Worm (Caenorhabditis elegans) whole organism, L4 larva: ENCODE measurements around the gene ZK686.5.

Source experiments
- F10B5.3 ChIP-seq: sonication (generic microtip); optimal IDR thresholded peaks from 2 replicates; lab custom pipeline; 2016; ENCODE audit warnings: mild to moderate bottlenecking, missing genetic modification characterization, missing compliant biosample characterization
- F49E8.2 ChIP-seq: sonication (generic microtip); optimal IDR thresholded peaks from 2 replicates; lab custom pipeline; 2016; ENCODE audit warnings: missing compliant biosample characterization, mild to moderate bottlenecking, missing genetic modification characterization, borderline replicate concordance
- Y105C5A.15 ChIP-seq: fragments of 200-800 bp; sonication (Bioruptor generic); IDR thresholded peaks from 2 replicates; pipeline ENCODE4 v1.3.6; 2022; ENCODE audit warnings: missing genetic modification characterization, missing compliant biosample characterization
- Y5F2A.4 ChIP-seq: fragments of 200-800 bp; sonication (Bioruptor generic); optimal IDR thresholded peaks from 2 replicates; lab custom pipeline; 2018; ENCODE audit warnings: mild to moderate bottlenecking, missing genetic modification characterization, missing compliant biosample characterization
- Y75B8A.6 ChIP-seq: fragments of 200-800 bp; sonication (Bioruptor generic); IDR thresholded peaks from 2 replicates; pipeline ENCODE4 v1.3.6; 2022; ENCODE audit warnings: missing genetic modification reagents, missing genetic modification characterization, missing compliant biosample characterization
- aha-1 ChIP-seq: fragments of 150-350 bp; peaks from one replicate; lab custom pipeline; 2014; ENCODE audit warnings: missing biosample characterization, missing genetic modification characterization
- aly-2 ChIP-seq: sonication (generic microtip); optimal IDR thresholded peaks from 2 replicates; lab custom pipeline; 2018; ENCODE audit warnings: missing biosample characterization, missing genetic modification characterization
- ama-1 ChIP-seq: fragments of 150-350 bp; optimal IDR thresholded peaks from 2 replicates; lab custom pipeline; 2014; ENCODE audit warnings: inconsistent platforms, mixed read lengths
- arid-1 ChIP-seq: fragments of 200-800 bp; sonication (Bioruptor generic); conservative IDR thresholded peaks from 2 replicates; pipeline ENCODE4 v1.3.6; 2022; ENCODE audit warnings: missing genetic modification reagents, missing genetic modification characterization, missing compliant biosample characterization
- attf-4 ChIP-seq: sonication (generic microtip); optimal IDR thresholded peaks from 3 replicates; lab custom pipeline; 2017; ENCODE audit warnings: missing biosample characterization, missing genetic modification characterization
- ceh-28 ChIP-seq: fragments of 150-350 bp; optimal IDR thresholded peaks from 2 replicates; lab custom pipeline; 2014; ENCODE audit warnings: missing biosample characterization, missing genetic modification reagents, missing genetic modification characterization
- ceh-44 ChIP-seq: fragments of 200-800 bp; sonication (Bioruptor generic); IDR thresholded peaks from 2 replicates; pipeline ENCODE4 v1.3.6; 2022; ENCODE audit warnings: missing genetic modification reagents, missing genetic modification characterization, missing compliant biosample characterization
- cey-2 ChIP-seq: sonication (generic microtip); optimal IDR thresholded peaks from 3 replicates; lab custom pipeline; 2017; ENCODE audit warnings: missing genetic modification characterization, mild to moderate bottlenecking, missing compliant biosample characterization, antibody characterized with exemption, borderline replicate concordance; ENCODE audit not compliant: insufficient read depth
- daf-16 ChIP-seq, 3 experiments: sonication (generic microtip); optimal IDR thresholded peaks; 2 replicates each; lab custom pipeline; 2016 to 2017; ENCODE audit warnings: missing genetic modification characterization in 3 of 3, missing genetic modification reagents in 3 of 3, mild to moderate bottlenecking in 2 of 3, missing compliant biosample characterization in 2 of 3, missing biosample characterization in 1 of 3, moderate library complexity in 1 of 3
- daf-19 ChIP-seq: fragments of 200-800 bp; sonication (Bioruptor generic); conservative IDR thresholded peaks from 2 replicates; pipeline ENCODE4 v1.3.6; 2022; ENCODE audit warnings: missing genetic modification characterization, missing compliant biosample characterization
- duxl-1 ChIP-seq: sonication (generic microtip); optimal IDR thresholded peaks from 2 replicates; lab custom pipeline; 2016; ENCODE audit warnings: mild to moderate bottlenecking, missing genetic modification characterization, moderate library complexity, missing compliant biosample characterization; ENCODE audit not compliant: poor library complexity
- egl-27 ChIP-seq: sonication (generic microtip); optimal IDR thresholded peaks from 3 replicates; lab custom pipeline; 2017; ENCODE audit warnings: missing biosample characterization, missing genetic modification reagents, missing genetic modification characterization
- egl-43 ChIP-seq: fragments of 200-800 bp; sonication (Bioruptor generic); IDR thresholded peaks from 2 replicates; pipeline ENCODE4 v1.3.6; 2022; ENCODE audit warnings: missing genetic modification reagents, missing genetic modification characterization, missing compliant biosample characterization
- hlh-11 ChIP-seq: fragments of 200-800 bp; sonication (Bioruptor generic); optimal IDR thresholded peaks from 2 replicates; lab custom pipeline; 2018; ENCODE audit warnings: mild to moderate bottlenecking, missing genetic modification characterization, missing compliant biosample characterization
- jun-1 ChIP-seq: fragments of 150-350 bp; optimal IDR thresholded peaks from 2 replicates; lab custom pipeline; 2014; ENCODE audit warnings: missing biosample characterization, missing genetic modification reagents, missing genetic modification characterization
- lim-7 ChIP-seq: fragments of 200-800 bp; sonication (Bioruptor generic); IDR thresholded peaks from 2 replicates; pipeline ENCODE4 v1.3.6; 2022; ENCODE audit warnings: missing genetic modification characterization, missing compliant biosample characterization
- lin-1 ChIP-seq: fragments of 200-800 bp; sonication (Bioruptor generic); IDR thresholded peaks from 2 replicates; pipeline ENCODE4 v1.3.6; 2022; ENCODE audit warnings: missing genetic modification reagents, missing genetic modification characterization, missing compliant biosample characterization
- lin-15B ChIP-seq: fragments of 150-350 bp; sonication (generic microtip); optimal IDR thresholded peaks from 3 replicates; lab custom pipeline; 2014; ENCODE audit warnings: missing biosample characterization, missing genetic modification characterization
- lin-29 ChIP-seq: fragments of 200-800 bp; sonication (Bioruptor generic); IDR thresholded peaks from 2 replicates; pipeline ENCODE4 v1.3.6; 2022; ENCODE audit warnings: missing genetic modification reagents, missing genetic modification characterization, missing compliant biosample characterization
- lin-39 ChIP-seq: fragments of 150-350 bp; optimal IDR thresholded peaks from 2 replicates; lab custom pipeline; 2014; ENCODE audit warnings: missing biosample characterization, missing genetic modification reagents, missing genetic modification characterization
- lir-3 ChIP-seq: sonication (generic microtip); optimal IDR thresholded peaks from 2 replicates; lab custom pipeline; 2016; ENCODE audit warnings: mild to moderate bottlenecking, missing genetic modification characterization, missing compliant biosample characterization
- lsy-2 ChIP-seq, 2 experiments: fragments of 150-350 bp in 1 of 2; sonication (generic microtip) in 1 of 2; optimal IDR thresholded peaks; 2 replicates each; lab custom pipeline; 2014 to 2017; ENCODE audit warnings: missing biosample characterization in 2 of 2, missing genetic modification characterization in 2 of 2
- madf-9 ChIP-seq: fragments of 200-800 bp; sonication (Bioruptor generic); conservative IDR thresholded peaks from 2 replicates; pipeline ENCODE4 v1.3.6; 2022; ENCODE audit warnings: missing genetic modification reagents, missing genetic modification characterization, missing compliant biosample characterization
- mes-2 ChIP-seq: sonication (generic microtip); optimal IDR thresholded peaks from 2 replicates; lab custom pipeline; 2016; ENCODE audit warnings: missing genotype, mild to moderate bottlenecking, missing genetic modification characterization, missing compliant biosample characterization; ENCODE audit not compliant: poor library complexity, severe bottlenecking
- mxl-3 ChIP-seq: fragments of 200-800 bp; sonication (Bioruptor generic); optimal IDR thresholded peaks from 2 replicates; lab custom pipeline; 2018; ENCODE audit warnings: mild to moderate bottlenecking, missing genetic modification characterization, missing compliant biosample characterization
- nhr-102 ChIP-seq: sonication (generic microtip); optimal IDR thresholded peaks from 2 replicates; lab custom pipeline; 2016; ENCODE audit warnings: mild to moderate bottlenecking, missing genetic modification characterization, moderate library complexity, missing compliant biosample characterization
- nhr-111 ChIP-seq: fragments of 200-800 bp; sonication (Bioruptor generic); optimal IDR thresholded peaks from 2 replicates; lab custom pipeline; 2018; ENCODE audit warnings: mild to moderate bottlenecking, missing genetic modification characterization, missing compliant biosample characterization
- nhr-237 ChIP-seq: sonication (generic microtip); optimal IDR thresholded peaks from 2 replicates; lab custom pipeline; 2017; ENCODE audit warnings: missing biosample characterization, missing genetic modification characterization
- nhr-28 ChIP-seq: fragments of 150-350 bp; optimal IDR thresholded peaks from 2 replicates; lab custom pipeline; 2014; ENCODE audit warnings: missing biosample characterization, missing genetic modification characterization
- nhr-42 ChIP-seq: fragments of 200-800 bp; sonication (Bioruptor generic); IDR thresholded peaks from 2 replicates; pipeline ENCODE4 v1.3.6; 2022; ENCODE audit warnings: missing genetic modification characterization, missing compliant biosample characterization
- nhr-48 ChIP-seq: sonication (generic microtip); optimal IDR thresholded peaks from 2 replicates; lab custom pipeline; 2016; ENCODE audit warnings: mild to moderate bottlenecking, missing genetic modification characterization, missing compliant biosample characterization
- pha-4 ChIP-seq, 2 experiments: fragments of 150-350 bp in 1 of 2; fragments of 200-800 bp in 1 of 2; sonication (Bioruptor generic) in 1 of 2; IDR thresholded peaks in 1 of 2; optimal IDR thresholded peaks in 1 of 2; 2 replicates each; pipeline versions ENCODE4 v1.3.6 to Lab custom; 2014 to 2022; ENCODE audit warnings: missing genetic modification characterization in 2 of 2, missing genetic modification reagents in 2 of 2, missing biosample characterization in 1 of 2, missing compliant biosample characterization in 1 of 2
- php-3 ChIP-seq: fragments of 200-800 bp; sonication (Bioruptor generic); IDR thresholded peaks from 2 replicates; pipeline ENCODE4 v1.3.6; 2022; ENCODE audit warnings: missing genetic modification reagents, missing genetic modification characterization, missing compliant biosample characterization
- sdz-12 ChIP-seq: fragments of 200-800 bp; sonication (Bioruptor generic); optimal IDR thresholded peaks from 2 replicates; lab custom pipeline; 2018; ENCODE audit warnings: mild to moderate bottlenecking, missing genetic modification characterization, missing compliant biosample characterization
- skn-1 ChIP-seq: fragments of 150-350 bp; optimal IDR thresholded peaks from 2 replicates; lab custom pipeline; 2014; ENCODE audit warnings: missing biosample characterization, missing genetic modification characterization
- spr-1 ChIP-seq: sonication (generic microtip); optimal IDR thresholded peaks from 2 replicates; lab custom pipeline; 2016; ENCODE audit warnings: mild to moderate bottlenecking, missing genetic modification characterization, missing compliant biosample characterization
- tag-97 ChIP-seq: fragments of 200-800 bp; sonication (Bioruptor generic); IDR thresholded peaks from 2 replicates; pipeline ENCODE4 v1.3.6; 2022; ENCODE audit warnings: missing genetic modification characterization, missing compliant biosample characterization
- unc-39 ChIP-seq: sonication (generic microtip); optimal IDR thresholded peaks from 2 replicates; lab custom pipeline; 2017; ENCODE audit warnings: missing biosample characterization, missing genetic modification characterization
- unc-62 ChIP-seq, 3 experiments: fragments of 150-350 bp in 1 of 3; sonication (generic microtip); optimal IDR thresholded peaks in 2 of 3; peaks in 1 of 3; 1 replicate in 1 of 3; 2 replicates in 2 of 3; lab custom pipeline; 2014 to 2017; ENCODE audit warnings: missing biosample characterization in 3 of 3, missing genetic modification characterization in 3 of 3, missing genetic modification reagents in 3 of 3, missing genotype in 1 of 3
- vab-7 ChIP-seq: fragments of 200-800 bp; sonication (Bioruptor generic); IDR thresholded peaks from 2 replicates; pipeline ENCODE4 v1.3.6; 2022; ENCODE audit warnings: missing genetic modification reagents, missing genetic modification characterization, missing compliant biosample characterization
- zag-1 ChIP-seq: fragments of 150-350 bp; optimal IDR thresholded peaks from 2 replicates; lab custom pipeline; 2014; ENCODE audit warnings: missing biosample characterization, missing genetic modification characterization
- zfp-3 ChIP-seq: fragments of 200-800 bp; sonication (Bioruptor generic); conservative IDR thresholded peaks from 2 replicates; pipeline ENCODE4 v1.3.6; 2022; ENCODE audit warnings: missing genetic modification reagents, missing genetic modification characterization, missing compliant biosample characterization
- zip-11 ChIP-seq: fragments of 200-800 bp; sonication (Bioruptor generic); IDR thresholded peaks from 2 replicates; pipeline ENCODE4 v1.3.6; 2022; ENCODE audit warnings: missing genetic modification characterization, missing compliant biosample characterization
- ztf-7 ChIP-seq: fragments of 150-350 bp; optimal IDR thresholded peaks from 2 replicates; lab custom pipeline; 2014; ENCODE audit warnings: missing biosample characterization, missing genetic modification characterization

Gene ZK686.5

ce11 chrIII:7736806-7737205, 30.5 kb downstream of the ZK686.5 start (continued):
- no peak for TF ChIP-seq mxl-3 (GFP tag; lab: Kevin White, UChicago)
- TF ChIP-seq lim-7 = peak; percentile 60
- TF ChIP-seq zfp-3 (GFP tag; lab: Robert Waterston, UW) = peak; percentile 53; the same call in 1 of the 2 replicates
- TF ChIP-seq tag-97 (GFP tag; lab: Robert Waterston, UW) = no peak
- no peak for TF ChIP-seq nhr-28 (tag; lab: Kevin White, UChicago)
- TF ChIP-seq hlh-11 (tag; lab: Kevin White, UChicago) = no peak
- TF ChIP-seq madf-9 (GFP tag; lab: Robert Waterston, UW) = 0 out of 2 replicates have a peak, but pooled peaks have one; percentile 3
- TF ChIP-seq daf-16 (GFP tag; optimal IDR thresholded peaks at IDR 0.05; lab: Kevin White, UChicago) = no peak
- no peak for TF ChIP-seq daf-16 (tag; optimal IDR thresholded peaks at IDR 0.05; lab: Kevin White, UChicago)
- TF ChIP-seq Y75B8A.6 = no peak
- TF ChIP-seq F10B5.3 = no peak
- no peak; the same call in 1 of the 2 replicates for TF ChIP-seq lin-1 (GFP tag; lab: Robert Waterston, UW)
- no peak for TF ChIP-seq egl-27 (tag; lab: Kevin White, UChicago)
- no peak for TF ChIP-seq nhr-48 (tag; lab: Kevin White, UChicago)
- no peak for TF ChIP-seq skn-1 (tag; lab: Kevin White, UChicago)
- TF ChIP-seq F49E8.2 (tag; lab: Kevin White, UChicago) = no peak
- peak; percentile 45; the same call in 1 of the 2 replicates for TF ChIP-seq php-3 (GFP tag; lab: Robert Waterston, UW)
- TF ChIP-seq lin-39 (tag; lab: Kevin White, UChicago) = no peak
- TF ChIP-seq arid-1 (GFP tag; lab: Robert Waterston, UW) = no peak; the same call in 1 of the 2 replicates
- TF ChIP-seq lir-3 (tag; lab: Kevin White, UChicago) = no peak
- peak; percentile 16 for TF ChIP-seq Y5F2A.4
- TF ChIP-seq ztf-7 (tag; lab: Kevin White, UChicago) = no peak
- TF ChIP-seq spr-1 (tag; lab: Kevin White, UChicago) = no peak
- no peak for TF ChIP-seq aha-1 (tag; lab: Kevin White, UChicago)
- no peak for TF ChIP-seq duxl-1 (tag; lab: Kevin White, UChicago)
- TF ChIP-seq nhr-102 (tag; lab: Kevin White, UChicago) = no peak
- peak; percentile 67; the same call in 1 of the 2 replicates for TF ChIP-seq egl-43 (GFP tag; lab: Robert Waterston, UW)
- TF ChIP-seq pha-4 (GFP tag; IDR thresholded peaks at IDR 0.05; lab: Robert Waterston, UW) = no peak
- no peak for TF ChIP-seq pha-4 (tag; optimal IDR thresholded peaks at IDR 0.05; lab: Kevin White, UChicago)
- no peak for TF ChIP-seq daf-19
- no peak for TF ChIP-seq nhr-111 (GFP tag; lab: Kevin White, UChicago)
- TF ChIP-seq mes-2 = peak; percentile 37
- no peak for TF ChIP-seq ceh-44
- TF ChIP-seq attf-4 (tag; lab: Kevin White, UChicago) = no peak
- TF ChIP-seq unc-39 = no peak
- TF ChIP-seq lin-15B (tag; lab: Kevin White, UChicago) = no peak
- peak; percentile 14; the same call in 1 of the 2 replicates for TF ChIP-seq vab-7 (GFP tag; lab: Robert Waterston, UW)
- TF ChIP-seq ceh-28 (tag; lab: Kevin White, UChicago) = no peak
- no peak for TF ChIP-seq zag-1 (tag; lab: Kevin White, UChicago)

ce11 chrIII:7736003-7736402, 31.3 kb downstream of the ZK686.5 start:
- TF ChIP-seq aly-2 (tag; lab: Kevin White, UChicago) (no peak), Y105C5A.15 (GFP tag; lab: Robert Waterston, UW) (no peak), zip-11 (GFP tag; lab: Robert Waterston, UW) (no peak), duxl-1 (tag; lab: Kevin White, UChicago) (peak; percentile 39), aha-1 (tag; lab: Kevin White, UChicago) (peak; percentile 76), lin-29 (GFP tag; lab: Robert Waterston, UW) (no peak), cey-2 (tag; lab: Kevin White, UChicago) (no peak), Y75B8A.6 (0 out of 2 replicates have a peak, but pooled peaks have one; percentile 18), daf-19 (no peak), madf-9 (GFP tag; lab: Robert Waterston, UW) (no peak), nhr-42 (GFP tag; lab: Robert Waterston, UW) (no peak), lsy-2 (tag; optimal IDR thresholded peaks at IDR 0.05; lab: Kevin White, UChicago) (no peak), sdz-12 (GFP tag; lab: Kevin White, UChicago) (no peak), jun-1 (no peak), ama-1 (lab: Kevin White, UChicago) (no peak), nhr-237 (no peak), unc-62 (GFP tag; optimal IDR thresholded peaks at IDR 0.05 in 1 of 2; lab: Kevin White, UChicago) (peak in 1 of 2 experiments; percentile 67), unc-62 (tag; optimal IDR thresholded peaks at IDR 0.05; lab: Kevin White, UChicago) (no peak)
